Fruit fly (Drosophila melanogaster): ENCODE results near the gene H2.0.

The H2.0 gene

DNA sequence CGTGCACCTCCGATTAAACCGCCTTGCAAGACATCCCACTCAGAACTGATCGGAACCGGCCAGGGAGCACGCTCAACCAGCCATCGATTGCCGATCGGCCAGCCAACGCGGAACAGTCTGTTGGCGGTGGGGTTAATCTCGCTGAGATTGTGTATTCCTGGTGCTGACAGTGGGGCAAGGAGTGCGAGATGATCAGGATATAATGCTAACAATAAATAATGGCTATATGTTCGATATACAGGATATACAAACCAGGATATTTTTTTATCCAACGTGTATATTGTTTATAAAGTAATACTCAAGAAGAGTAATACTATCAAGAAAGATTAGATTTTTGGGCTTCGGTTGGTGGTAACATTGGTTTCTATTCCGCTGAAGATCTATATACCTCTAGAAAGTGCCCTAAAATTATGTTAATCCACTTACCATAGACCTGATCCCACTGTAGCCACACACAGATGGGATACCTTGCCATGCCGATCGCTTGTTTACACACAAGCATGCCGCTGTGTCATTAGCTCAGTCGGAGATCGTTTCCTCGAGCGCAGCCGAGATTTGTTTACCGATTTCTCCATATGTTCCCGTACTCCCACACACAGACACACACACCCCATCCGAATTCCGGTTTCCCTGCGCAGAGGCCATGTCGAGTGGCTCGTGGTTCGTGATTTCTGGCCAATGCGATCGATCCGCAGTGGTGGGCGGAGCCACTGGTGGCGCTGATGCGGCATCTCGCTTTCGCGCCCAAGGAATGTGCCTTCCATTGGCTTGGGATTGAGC, at the start of gene H2.0:
Gene H2.0 (minus strand): TSS at position 51 of the 780 bp plus-strand sequence.
- TF ChIP-seq EcR (GFP tag; optimal IDR thresholded peaks at IDR 0.05), result no peak
- TF ChIP-seq Pif1A (GFP tag; optimal IDR thresholded peaks at IDR 0.05), result peak; percentile 55
- TF ChIP-seq CG14655 (GFP tag; optimal IDR thresholded peaks at IDR 0.05), result peak; percentile 79
- peak; percentile 73 for TF ChIP-seq CG8159 (tag; optimal IDR thresholded peaks at IDR 0.05)
- peak; percentile 42 for TF ChIP-seq gl (tag; optimal IDR thresholded peaks at IDR 0.05)
- 0 out of 3 replicates have a peak, but pooled peaks have one; percentile 17 for TF ChIP-seq fd96Ca (GFP tag; IDR thresholded peaks at IDR 0.05)
- TF ChIP-seq Ets98B (GFP tag; IDR thresholded peaks at IDR 0.05), result peak; percentile 21; the same call in 1 of the 2 replicates
- no peak for TF ChIP-seq CG34367 (tag; optimal IDR thresholded peaks at IDR 0.05)
- TF ChIP-seq CG32121 (GFP tag; IDR thresholded peaks at IDR 0.05), result no peak
- TF ChIP-seq CG10348 (GFP tag; IDR thresholded peaks at IDR 0.05), result no peak
- TF ChIP-seq Pif1B (GFP tag; optimal IDR thresholded peaks at IDR 0.05), result peak; percentile 75
- peak; percentile 62 for TF ChIP-seq CG9948 (tag; optimal IDR thresholded peaks at IDR 0.05)
- no peak for TF ChIP-seq D1 (tag; optimal IDR thresholded peaks at IDR 0.05)
- 0 out of 2 replicates have a peak, but pooled peaks have one; percentile 17 for TF ChIP-seq rn (GFP tag; IDR thresholded peaks at IDR 0.05)
- TF ChIP-seq CG8301 (tag; optimal IDR thresholded peaks at IDR 0.05), result peak; percentile 79
- TF ChIP-seq CG13204 (GFP tag; optimal IDR thresholded peaks at IDR 0.05), result peak; percentile 10
- no peak; the same call in 2 of the 3 replicates for TF ChIP-seq CG4496 (GFP tag; IDR thresholded peaks at IDR 0.05)
- TF ChIP-seq Snoo (tag; optimal IDR thresholded peaks at IDR 0.05), result no peak
- no peak for TF ChIP-seq CG12605 (GFP tag; IDR thresholded peaks at IDR 0.05)
- TF ChIP-seq CG17806 (tag; optimal IDR thresholded peaks at IDR 0.05), result no peak
- TF ChIP-seq CG15710 (tag; optimal IDR thresholded peaks at IDR 0.05), result peak; percentile 75

- TF ChIP-seq CG15710 (tag; optimal IDR thresholded peaks at IDR 0.05) (no peak), CG12605 (GFP tag; IDR thresholded peaks at IDR 0.05) (no peak), CG14655 (GFP tag; optimal IDR thresholded peaks at IDR 0.05) (no peak), fd96Ca (GFP tag; IDR thresholded peaks at IDR 0.05) (no peak), Ets98B (GFP tag; IDR thresholded peaks at IDR 0.05) (peak; percentile 18; the same call in 1 of the 2 replicates), CG9948 (tag; optimal IDR thresholded peaks at IDR 0.05) (no peak), CG4496 (GFP tag; IDR thresholded peaks at IDR 0.05) (0 out of 3 replicates have a peak, but pooled peaks have one; percentile 19), EcR (GFP tag; optimal IDR thresholded peaks at IDR 0.05) (no peak), CG34367 (tag; optimal IDR thresholded peaks at IDR 0.05) (no peak), CG8159 (tag; optimal IDR thresholded peaks at IDR 0.05) (no peak), D1 (tag; optimal IDR thresholded peaks at IDR 0.05) (no peak), gl (tag; optimal IDR thresholded peaks at IDR 0.05) (no peak), Pif1B (GFP tag; optimal IDR thresholded peaks at IDR 0.05) (no peak), CG10348 (GFP tag; IDR thresholded peaks at IDR 0.05) (no peak), CG32121 (GFP tag; IDR thresholded peaks at IDR 0.05) (no peak), Pif1A (GFP tag; optimal IDR thresholded peaks at IDR 0.05) (no peak)
Measured at dm6 chr2L:6068544-6069251, 49.5 kb upstream of the H2.0 start, which contains the start of the genes CG9150 and Pfdn1. Gene CG9150 (minus strand): TSS chr2L:6068594. Gene Pfdn1 (plus strand): TSS chr2L:6069079.

DNA sequence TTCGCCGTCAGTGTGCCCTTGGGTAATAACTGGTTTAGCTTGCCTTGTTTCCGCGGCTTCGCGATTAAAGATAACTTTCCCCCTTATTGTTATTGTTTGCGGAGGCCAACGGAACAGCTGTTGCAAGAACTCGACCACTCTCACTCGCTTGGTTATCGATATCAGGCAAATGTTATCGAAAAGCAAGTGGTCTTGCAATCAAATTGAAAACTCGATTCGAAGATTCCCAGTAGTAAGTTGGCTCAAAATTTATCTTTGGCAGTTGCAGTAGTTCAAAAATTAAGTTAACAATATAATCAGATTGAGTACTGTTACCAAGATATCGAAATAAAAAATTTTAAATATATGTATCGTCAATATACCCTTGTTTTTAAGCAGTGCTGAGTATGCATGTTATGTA, 46.6 kb upstream of the H2.0 start, which contains the start of the genes Fbw5 and CG9147:
Gene Fbw5 (minus strand): TSS at position 131 of the 400 bp plus-strand sequence.
Gene CG9147 (plus strand): TSS at position 175 of the 400 bp plus-strand sequence.
- TF ChIP-seq CG34367 (tag; optimal IDR thresholded peaks at IDR 0.05) (peak; percentile 100), CG8159 (tag; optimal IDR thresholded peaks at IDR 0.05) (peak; percentile 99), fd96Ca (GFP tag; IDR thresholded peaks at IDR 0.05) (peak; percentile 98), rn (GFP tag; IDR thresholded peaks at IDR 0.05) (peak; percentile 98), Pif1B (GFP tag; optimal IDR thresholded peaks at IDR 0.05) (peak; percentile 100), CG15710 (tag; optimal IDR thresholded peaks at IDR 0.05) (peak; percentile 100), Ets98B (GFP tag; IDR thresholded peaks at IDR 0.05) (peak; percentile 99), CG14655 (GFP tag; optimal IDR thresholded peaks at IDR 0.05) (peak; percentile 100), Pif1A (GFP tag; optimal IDR thresholded peaks at IDR 0.05) (peak; percentile 100), CG17806 (tag; optimal IDR thresholded peaks at IDR 0.05) (peak; percentile 99), CG32121 (GFP tag; IDR thresholded peaks at IDR 0.05) (peak; percentile 99), D1 (tag; optimal IDR thresholded peaks at IDR 0.05) (no peak), CG12605 (GFP tag; IDR thresholded peaks at IDR 0.05) (peak; percentile 100), CG4496 (GFP tag; IDR thresholded peaks at IDR 0.05) (peak; percentile 100), CG9948 (tag; optimal IDR thresholded peaks at IDR 0.05) (peak; percentile 99), CG8301 (tag; optimal IDR thresholded peaks at IDR 0.05) (peak; percentile 99), Snoo (tag; optimal IDR thresholded peaks at IDR 0.05) (peak; percentile 100), gl (tag; optimal IDR thresholded peaks at IDR 0.05) (peak; percentile 98), CG10348 (GFP tag; IDR thresholded peaks at IDR 0.05) (peak; percentile 98), CG13204 (GFP tag; optimal IDR thresholded peaks at IDR 0.05) (peak; percentile 97), EcR (GFP tag; optimal IDR thresholded peaks at IDR 0.05) (peak; percentile 79)

dm6 chr2L:6062382-6063082, 43.3 kb upstream of the H2.0 start, which contains the start of the genes ND-51 and CG13994:
Gene ND-51 (minus strand): TSS chr2L:6062757.
Gene CG13994 (plus strand): TSS chr2L:6062989.
- peak; percentile 86 for TF ChIP-seq CG4496 (GFP tag; IDR thresholded peaks at IDR 0.05)
- peak; percentile 69 for TF ChIP-seq CG17806 (tag; optimal IDR thresholded peaks at IDR 0.05)
- TF ChIP-seq Snoo (tag; optimal IDR thresholded peaks at IDR 0.05), result peak; percentile 69
- no peak for TF ChIP-seq Pif1B (GFP tag; optimal IDR thresholded peaks at IDR 0.05)
- peak; percentile 74 for TF ChIP-seq CG8159 (tag; optimal IDR thresholded peaks at IDR 0.05)
- peak; percentile 88 for TF ChIP-seq fd96Ca (GFP tag; IDR thresholded peaks at IDR 0.05)
- peak; percentile 46 for TF ChIP-seq CG12605 (GFP tag; IDR thresholded peaks at IDR 0.05)
- peak; percentile 73 for TF ChIP-seq rn (GFP tag; IDR thresholded peaks at IDR 0.05)
- TF ChIP-seq D1 (tag; optimal IDR thresholded peaks at IDR 0.05), result no peak
- no peak for TF ChIP-seq Pif1A (GFP tag; optimal IDR thresholded peaks at IDR 0.05)
- peak; percentile 45 for TF ChIP-seq CG34367 (tag; optimal IDR thresholded peaks at IDR 0.05)
- TF ChIP-seq CG15710 (tag; optimal IDR thresholded peaks at IDR 0.05), result peak; percentile 61
- no peak for TF ChIP-seq CG14655 (GFP tag; optimal IDR thresholded peaks at IDR 0.05)
- TF ChIP-seq CG8301 (tag; optimal IDR thresholded peaks at IDR 0.05), result no peak
- TF ChIP-seq gl (tag; optimal IDR thresholded peaks at IDR 0.05), result peak; percentile 8
- TF ChIP-seq EcR (GFP tag; optimal IDR thresholded peaks at IDR 0.05), result peak; percentile 29
- TF ChIP-seq CG9948 (tag; optimal IDR thresholded peaks at IDR 0.05), result peak; percentile 57
- no peak for TF ChIP-seq CG10348 (GFP tag; IDR thresholded peaks at IDR 0.05)
- peak; percentile 78 for TF ChIP-seq CG32121 (GFP tag; IDR thresholded peaks at IDR 0.05)
- no peak for TF ChIP-seq CG13204 (GFP tag; optimal IDR thresholded peaks at IDR 0.05)
- peak; percentile 79 for TF ChIP-seq Ets98B (GFP tag; IDR thresholded peaks at IDR 0.05)
